Fruit fly (Drosophila melanogaster) whole organism, embryonic: ENCODE results near the gene CG15160.
A peak's percentile ranks its signal among the peaks of the same experiment; 100 is the strongest.

ENCODE experiments used
- Bteb2 ChIP-seq: fragments of 200-800 bp; sonication (Bioruptor generic); optimal IDR thresholded peaks from 2 replicates; lab custom pipeline; 2016; ENCODE audit warnings: missing biosample characterization, missing genetic modification characterization
- CG10366 ChIP-seq: fragments of 200-800 bp; sonication (Bioruptor generic); IDR thresholded peaks from 2 replicates; pipeline ENCODE4 v1.3.6; 2022; ENCODE audit warnings: missing biosample characterization, missing genetic modification characterization
- CG10462 ChIP-seq: fragments of 200-800 bp; sonication (Bioruptor generic); optimal IDR thresholded peaks from 2 replicates; lab custom pipeline; 2016; ENCODE audit warnings: missing biosample characterization, missing genetic modification characterization
- CG11093 ChIP-seq: fragments of 200-800 bp; sonication (Bioruptor generic); IDR thresholded peaks from 3 replicates; pipeline ENCODE4 v1.3.6; 2022; ENCODE audit warnings: missing biosample characterization, missing genetic modification characterization
- CG11560 ChIP-seq: fragments of 200-800 bp; sonication (Bioruptor generic); IDR thresholded peaks from 3 replicates; pipeline ENCODE4 v1.3.6; 2022; ENCODE audit warnings: missing biosample characterization, missing genetic modification characterization
- CG12104 ChIP-seq: fragments of 200-800 bp; sonication (Bioruptor generic); optimal IDR thresholded peaks from 3 replicates; lab custom pipeline; 2016; ENCODE audit warnings: missing biosample characterization, missing genetic modification characterization
- CG12155 ChIP-seq: fragments of 200-800 bp; sonication (Bioruptor generic); optimal IDR thresholded peaks from 3 replicates; lab custom pipeline; 2016; ENCODE audit warnings: missing biosample characterization, missing genetic modification characterization
- CG13894 ChIP-seq: fragments of 200-800 bp; sonication (Bioruptor generic); optimal IDR thresholded peaks from 3 replicates; lab custom pipeline; 2018; ENCODE audit warnings: missing biosample characterization, mild to moderate bottlenecking, missing genetic modification characterization, moderate library complexity
- CG14965 ChIP-seq: fragments of 200-800 bp; sonication (Bioruptor generic); optimal IDR thresholded peaks from 2 replicates; lab custom pipeline; 2016; ENCODE audit warnings: missing biosample characterization, missing genetic modification characterization, borderline replicate concordance
- CG1529 ChIP-seq: fragments of 200-800 bp; sonication (Bioruptor generic); optimal IDR thresholded peaks from 3 replicates; lab custom pipeline; 2018; ENCODE audit warnings: missing biosample characterization, missing genetic modification characterization
- CG16815 ChIP-seq: fragments of 200-800 bp; sonication (Bioruptor generic); optimal IDR thresholded peaks from 3 replicates; lab custom pipeline; 2017; ENCODE audit warnings: missing biosample characterization, mild to moderate bottlenecking, missing genetic modification characterization
- CG18599 ChIP-seq: fragments of 200-800 bp; sonication (Bioruptor generic); optimal IDR thresholded peaks from 3 replicates; lab custom pipeline; 2017; ENCODE audit warnings: missing biosample characterization, missing genetic modification characterization, mild to moderate bottlenecking, moderate library complexity, missing genetic modification reagents
- CG18764 ChIP-seq: fragments of 200-800 bp; sonication (Bioruptor generic); optimal IDR thresholded peaks from 3 replicates; lab custom pipeline; 2016; ENCODE audit warnings: missing biosample characterization, missing genetic modification characterization
- CG6791 ChIP-seq: fragments of 200-800 bp; sonication (Bioruptor generic); IDR thresholded peaks from 3 replicates; pipeline ENCODE4 v1.3.6; 2022; ENCODE audit warnings: missing biosample characterization, missing genetic modification characterization; ENCODE audit not compliant: partially characterized antibody
- CG7357 ChIP-seq: fragments of 200-800 bp; sonication (Bioruptor generic); IDR thresholded peaks from 3 replicates; pipeline ENCODE4 v1.3.6; 2022; ENCODE audit warnings: missing biosample characterization, missing genetic modification characterization
- E2f2 ChIP-seq: fragments of 200-800 bp; sonication (Bioruptor generic); IDR thresholded peaks from 2 replicates; pipeline ENCODE4 v1.3.6; 2022; ENCODE audit warnings: missing biosample characterization, missing genetic modification characterization
- Ets65A ChIP-seq: fragments of 200-800 bp; sonication (Bioruptor generic); peaks from one replicate; lab custom pipeline; 2016; ENCODE audit warnings: missing biosample characterization, missing genetic modification characterization
- Fer2 ChIP-seq: fragments of 200-800 bp; sonication (Bioruptor generic); optimal IDR thresholded peaks from 2 replicates; lab custom pipeline; 2018; ENCODE audit warnings: missing biosample characterization, mild to moderate bottlenecking, missing genetic modification characterization, moderate library complexity
- Fer3 ChIP-seq: fragments of 200-800 bp; sonication (Bioruptor generic); optimal IDR thresholded peaks from 2 replicates; lab custom pipeline; 2018; ENCODE audit warnings: missing biosample characterization, mild to moderate bottlenecking, missing genetic modification characterization, moderate library complexity
- HmgD ChIP-seq: fragments of 200-800 bp; sonication (Bioruptor generic); optimal IDR thresholded peaks from 3 replicates; lab custom pipeline; 2016; ENCODE audit warnings: missing biosample characterization, missing genetic modification characterization
- Hmx ChIP-seq: fragments of 200-800 bp; sonication (Bioruptor generic); optimal IDR thresholded peaks from 2 replicates; lab custom pipeline; 2016; ENCODE audit warnings: missing biosample characterization, missing genetic modification characterization
- MBD-R2 ChIP-seq: fragments of 200-800 bp; sonication (Bioruptor generic); IDR thresholded peaks from 2 replicates; pipeline ENCODE4 v1.3.6; 2022; ENCODE audit warnings: missing biosample characterization, missing genetic modification characterization
- NC2β ChIP-seq: fragments of 200-800 bp; sonication (Bioruptor generic); optimal IDR thresholded peaks from 2 replicates; lab custom pipeline; 2016; ENCODE audit warnings: missing biosample characterization, missing genetic modification characterization
- Tbp ChIP-seq: fragments of >200 bp; optimal IDR thresholded peaks from 2 replicates; lab custom pipeline; 2018; ENCODE audit warnings: missing biosample characterization, missing genetic modification characterization
- Usf ChIP-seq: fragments of 200-800 bp; sonication (Bioruptor generic); optimal IDR thresholded peaks from 2 replicates; lab custom pipeline; 2017; ENCODE audit warnings: missing genotype, missing biosample characterization, missing genetic modification characterization
- Vsx1 ChIP-seq: fragments of 200-800 bp; sonication (Bioruptor generic); optimal IDR thresholded peaks from 2 replicates; lab custom pipeline; 2017; ENCODE audit warnings: missing biosample characterization, mild to moderate bottlenecking, missing genetic modification characterization, missing genetic modification reagents
- ato ChIP-seq: fragments of 200-800 bp; sonication (Bioruptor generic); IDR thresholded peaks from 2 replicates; pipeline ENCODE4 v1.3.6; 2022; ENCODE audit warnings: missing biosample characterization, missing genetic modification characterization; ENCODE audit not compliant: partially characterized antibody
- bbx ChIP-seq: fragments of 200-800 bp; sonication (Bioruptor generic); IDR thresholded peaks from 2 replicates; pipeline ENCODE4 v1.3.6; 2022; ENCODE audit warnings: missing biosample characterization, missing genetic modification characterization; ENCODE audit not compliant: partially characterized antibody
- bowl ChIP-seq: fragments of 200-800 bp; sonication (Bioruptor generic); IDR thresholded peaks from 2 replicates; pipeline ENCODE4 v1.3.6; 2022; ENCODE audit warnings: missing biosample characterization, missing genetic modification characterization
- bsh ChIP-seq, 2 experiments: fragments of 200-800 bp; sonication (Bioruptor generic); optimal IDR thresholded peaks; 2 replicates each; lab custom pipeline; 2017 to 2018; ENCODE audit warnings: mild to moderate bottlenecking in 2 of 2, missing biosample characterization in 2 of 2, missing genetic modification characterization in 2 of 2, moderate library complexity in 1 of 2
- disco-r ChIP-seq: fragments of 200-800 bp; sonication (Bioruptor generic); optimal IDR thresholded peaks from 2 replicates; lab custom pipeline; 2016; ENCODE audit warnings: missing biosample characterization, missing genetic modification characterization
- eyg ChIP-seq: fragments of 200-800 bp; sonication (Bioruptor generic); optimal IDR thresholded peaks from 3 replicates; lab custom pipeline; 2016; ENCODE audit warnings: missing biosample characterization, missing genetic modification characterization
- hb ChIP-seq: fragments of 200-800 bp; sonication (Bioruptor generic); IDR thresholded peaks from 3 replicates; pipeline ENCODE4 v1.3.6; 2022; ENCODE audit warnings: missing biosample characterization, missing genetic modification characterization; ENCODE audit not compliant: partially characterized antibody
- ken ChIP-seq: fragments of 200-800 bp; sonication (Bioruptor generic); IDR thresholded peaks from 3 replicates; pipeline ENCODE4 v1.3.6; 2022; ENCODE audit warnings: missing biosample characterization, missing genetic modification characterization
- klu ChIP-seq: fragments of 200-800 bp; sonication (Bioruptor generic); IDR thresholded peaks from 2 replicates; pipeline ENCODE4 v1.3.6; 2022; ENCODE audit warnings: missing biosample characterization, missing genetic modification characterization
- lilli ChIP-seq: fragments of 200-800 bp; sonication (Bioruptor generic); optimal IDR thresholded peaks from 3 replicates; lab custom pipeline; 2016; ENCODE audit warnings: missing biosample characterization, missing genetic modification characterization
- lola ChIP-seq, 3 experiments: fragments of >200 bp in 2 of 3; fragments of 200-800 bp in 1 of 3; sonication (Bioruptor generic) in 1 of 3; optimal IDR thresholded peaks; 2 replicates each; lab custom pipeline; 2017 to 2019; ENCODE audit warnings: missing biosample characterization in 3 of 3, missing genetic modification characterization in 3 of 3, mild to moderate bottlenecking in 1 of 3, moderate library complexity in 1 of 3
- sens ChIP-seq: fragments of 200-800 bp; sonication (Bioruptor generic); peaks from one replicate; lab custom pipeline; 2016; ENCODE audit warnings: missing biosample characterization, missing genetic modification characterization
- slp2 ChIP-seq: fragments of 200-800 bp; sonication (Bioruptor generic); optimal IDR thresholded peaks from 2 replicates; lab custom pipeline; 2016; ENCODE audit warnings: missing biosample characterization, missing genetic modification characterization
- ssp ChIP-seq: fragments of 200-800 bp; sonication (Bioruptor generic); IDR thresholded peaks from 2 replicates; pipeline ENCODE4 v1.3.6; 2022; ENCODE audit warnings: missing biosample characterization, missing genetic modification characterization
- sug ChIP-seq: fragments of 200-800 bp; optimal IDR thresholded peaks from 2 replicates; lab custom pipeline; 2019; ENCODE audit warnings: missing biosample characterization, mild to moderate bottlenecking, missing genetic modification characterization, moderate library complexity
- zfh1 ChIP-seq: fragments of 200-800 bp; sonication (Bioruptor generic); IDR thresholded peaks from 3 replicates; pipeline ENCODE4 v1.3.6; 2022; ENCODE audit warnings: missing biosample characterization, missing genetic modification characterization

The CG15160 gene

dm6 chr2L:18590100-18590941, at the start of gene CG15160, which contains the start of gene Pde11 (continued):
- TF ChIP-seq Ets65A (GFP tag; lab: Kevin White, UChicago) (peak; percentile 79), Hmx (GFP tag; lab: Kevin White, UChicago) (no peak), lilli (GFP tag; lab: Kevin White, UChicago) (peak; percentile 45), ken (GFP tag; lab: Robert Waterston, UW) (peak; percentile 30; the same call in 1 of the 3 replicates), CG11093 (GFP tag; lab: Robert Waterston, UW) (no peak), bsh (GFP tag; optimal IDR thresholded peaks at IDR 0.05; lab: Kevin White, UChicago) (no peak), eyg (no peak), CG14965 (GFP tag; lab: Kevin White, UChicago) (no peak), klu (GFP tag; lab: Robert Waterston, UW) (no peak), E2f2 (GFP tag; lab: Robert Waterston, UW) (peak; percentile 62), Usf (GFP tag; lab: Kevin White, UChicago) (no peak), CG7357 (GFP tag; lab: Robert Waterston, UW) (no peak), CG12104 (GFP tag; lab: Kevin White, UChicago) (no peak), Fer3 (tag; lab: Kevin White, UChicago) (no peak), bowl (no peak), MBD-R2 (GFP tag; lab: Robert Waterston, UW) (peak; percentile 86), CG18764 (GFP tag; lab: Kevin White, UChicago) (peak; percentile 39), NC2β (no peak), CG1529 (GFP tag; lab: Kevin White, UChicago) (no peak), ssp (GFP tag; lab: Robert Waterston, UW) (peak; percentile 24; the same call in 1 of the 2 replicates), CG16815 (GFP tag; lab: Kevin White, UChicago) (no peak), CG6791 (GFP tag; lab: Robert Waterston, UW) (peak; percentile 100), zfh1 (GFP tag; lab: Robert Waterston, UW) (peak; percentile 65; the same call in 2 of the 3 replicates), Vsx1 (GFP tag; lab: Kevin White, UChicago) (no peak), CG12155 (GFP tag; lab: Kevin White, UChicago) (peak; percentile 49), bbx (GFP tag; lab: Robert Waterston, UW) (peak; percentile 100), CG11560 (tag; lab: Robert Waterston, UW) (peak; percentile 21; the same call in 1 of the 3 replicates), slp2 (GFP tag; lab: Kevin White, UChicago) (no peak), CG10462 (no peak), CG13894 (no peak), sug (peak; percentile 39), Fer2 (no peak), CG18599 (GFP tag; lab: Kevin White, UChicago) (peak; percentile 13), sens (GFP tag; lab: Kevin White, UChicago) (peak; percentile 82), ato (peak; percentile 98), Tbp (no peak), Bteb2 (GFP tag; lab: Kevin White, UChicago) (no peak), HmgD (GFP tag; lab: Kevin White, UChicago) (no peak), lola (GFP tag; optimal IDR thresholded peaks at IDR 0.05; lab: Kevin White, UChicago) (peak in 1 of 3 experiments; percentile 33), hb (GFP tag; lab: Robert Waterston, UW) (peak; percentile 100), CG10366 (GFP tag; lab: Robert Waterston, UW) (no peak), disco-r (no peak)
